Worm (Caenorhabditis elegans) whole organism, midembryonic: Measurements from ENCODE around the gene T24A6.1.

Experiments
- cog-1 ChIP-seq: sonication (generic microtip); optimal IDR thresholded peaks from 2 replicates; lab custom pipeline; 2016; ENCODE audit warnings: missing genetic modification characterization, missing compliant biosample characterization
- flt-1 ChIP-seq: fragments of 200-800 bp; sonication (Bioruptor generic); IDR thresholded peaks from 2 replicates; pipeline ENCODE4 v1.3.6; 2022; ENCODE audit warnings: missing genetic modification characterization, missing compliant biosample characterization
- tab-1 ChIP-seq: fragments of 200-800 bp; sonication (Bioruptor generic); IDR thresholded peaks from 2 replicates; pipeline ENCODE4 v1.3.6; 2022; ENCODE audit warnings: missing genetic modification characterization, missing compliant biosample characterization
- ztf-29 ChIP-seq: fragments of 200-800 bp; sonication (Bioruptor generic); IDR thresholded peaks from 2 replicates; pipeline ENCODE4 v1.3.6; 2022; ENCODE audit warnings: missing genetic modification reagents, missing genetic modification characterization, missing compliant biosample characterization

DNA sequence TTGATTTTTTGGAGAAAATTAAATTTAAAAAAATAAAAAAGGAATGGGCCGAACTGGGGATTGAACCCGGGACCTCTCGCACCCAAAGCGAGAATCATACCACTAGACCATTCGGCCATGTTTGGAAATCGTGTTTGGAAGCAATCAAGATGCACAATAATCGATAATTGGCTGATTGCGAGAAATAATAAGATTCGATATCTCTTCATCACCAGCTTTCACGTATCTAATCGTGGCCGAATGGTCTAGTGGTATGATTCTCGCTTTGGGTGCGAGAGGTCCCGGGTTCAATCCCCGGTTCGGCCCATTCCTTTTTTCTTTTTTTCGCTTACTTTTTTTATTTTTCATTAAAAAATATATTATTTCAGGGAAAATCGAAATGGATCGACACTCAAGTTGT is 23.2 kb downstream of the T24A6.1 start:
- TF ChIP-seq cog-1 (tag; lab: Kevin White, UChicago) (no peak), ztf-29 (GFP tag; lab: Robert Waterston, UW) (no peak), flt-1 (GFP tag; lab: Robert Waterston, UW) (no peak), tab-1 (no peak)
